Worm (Caenorhabditis elegans) whole organism, young adult: ENCODE measurements around the gene nduc-2.
A peak's percentile ranks its signal among the peaks of the same experiment; 100 is the strongest.

ENCODE experiments used
- F22D6.2 ChIP-seq: sonication (generic microtip); optimal IDR thresholded peaks from 2 replicates; lab custom pipeline; 2016; ENCODE audit warnings: mild to moderate bottlenecking, missing genetic modification characterization, missing compliant biosample characterization
- F39B2.1 ChIP-seq: fragments of 200-800 bp; sonication (Bioruptor generic); IDR thresholded peaks from 2 replicates; pipeline ENCODE4 v1.3.6; 2022; ENCODE audit warnings: missing genetic modification reagents, missing genetic modification characterization, missing compliant biosample characterization
- F55B11.4 ChIP-seq: sonication (generic microtip); optimal IDR thresholded peaks from 2 replicates; lab custom pipeline; 2016; ENCODE audit warnings: missing compliant biosample characterization, missing genetic modification characterization, borderline replicate concordance; ENCODE audit not compliant: insufficient read depth
- F57C9.4 ChIP-seq: sonication (generic microtip); optimal IDR thresholded peaks from 2 replicates; lab custom pipeline; 2017; ENCODE audit warnings: mild to moderate bottlenecking, missing genetic modification characterization, missing compliant biosample characterization
- K12H6.12 ChIP-seq: fragments of 200-800 bp; sonication (Bioruptor generic); optimal IDR thresholded peaks from 2 replicates; lab custom pipeline; 2018; ENCODE audit warnings: mild to moderate bottlenecking, missing genetic modification characterization, missing compliant biosample characterization
- Y79H2A.3 ChIP-seq: fragments of 200-800 bp; sonication (Bioruptor generic); conservative IDR thresholded peaks from 2 replicates; pipeline ENCODE4 v1.3.6; 2022; ENCODE audit warnings: missing genetic modification reagents, missing genetic modification characterization, missing compliant biosample characterization
- aptf-3 ChIP-seq: fragments of 200-800 bp; sonication (Bioruptor generic); IDR thresholded peaks from 2 replicates; pipeline ENCODE4 v1.3.6; 2022; ENCODE audit warnings: missing genetic modification characterization, missing compliant biosample characterization
- attf-5 ChIP-seq: fragments of 200-800 bp; sonication (Bioruptor generic); optimal IDR thresholded peaks from 2 replicates; lab custom pipeline; 2018; ENCODE audit warnings: mild to moderate bottlenecking, missing genetic modification characterization, missing compliant biosample characterization
- bed-2 ChIP-seq: fragments of 200-800 bp; sonication (Bioruptor generic); IDR thresholded peaks from 2 replicates; pipeline ENCODE4 v1.3.6; 2022; ENCODE audit warnings: missing genetic modification reagents, missing genetic modification characterization, missing compliant biosample characterization
- ccch-3 ChIP-seq: fragments of 200-800 bp; sonication (Bioruptor generic); optimal IDR thresholded peaks from 2 replicates; lab custom pipeline; 2018; ENCODE audit warnings: mild to moderate bottlenecking, missing genetic modification characterization, missing compliant biosample characterization
- cebp-1 ChIP-seq, 2 experiments: fragments of 200-800 bp in 1 of 2; sonication (Bioruptor generic) in 1 of 2; sonication (generic microtip) in 1 of 2; IDR thresholded peaks in 1 of 2; optimal IDR thresholded peaks in 1 of 2; 2 replicates each; pipeline versions ENCODE4 v1.3.6 to Lab custom; 2017 to 2022; ENCODE audit warnings: missing compliant biosample characterization in 2 of 2, missing genetic modification characterization in 2 of 2, mild to moderate bottlenecking in 1 of 2, missing genetic modification reagents in 1 of 2, moderate library complexity in 1 of 2
- ceh-40 ChIP-seq: fragments of 200-800 bp; sonication (Bioruptor generic); IDR thresholded peaks from 2 replicates; pipeline ENCODE4 v1.3.6; 2022; ENCODE audit warnings: missing genetic modification characterization, missing compliant biosample characterization
- ceh-79 ChIP-seq: sonication (generic microtip); optimal IDR thresholded peaks from 2 replicates; lab custom pipeline; 2017; ENCODE audit warnings: mild to moderate bottlenecking, missing genetic modification characterization, missing compliant biosample characterization
- chd-7 ChIP-seq: sonication (generic microtip); optimal IDR thresholded peaks from 2 replicates; lab custom pipeline; 2016; ENCODE audit warnings: mild to moderate bottlenecking, missing genetic modification characterization, moderate library complexity, missing compliant biosample characterization
- dox-1 ChIP-seq: fragments of 200-800 bp; sonication (Bioruptor generic); IDR thresholded peaks from 2 replicates; pipeline ENCODE4 v1.3.6; 2022; ENCODE audit warnings: missing genetic modification reagents, missing genetic modification characterization, missing compliant biosample characterization
- egl-44 ChIP-seq: fragments of 200-800 bp; sonication (Bioruptor generic); IDR thresholded peaks from 2 replicates; pipeline ENCODE4 v1.3.6; 2022; ENCODE audit warnings: missing genetic modification reagents, missing genetic modification characterization, missing compliant biosample characterization
- hmg-1.2 ChIP-seq: fragments of 200-800 bp; sonication (Bioruptor generic); IDR thresholded peaks from 2 replicates; pipeline ENCODE4 v1.3.6; 2022; ENCODE audit warnings: missing genetic modification reagents, missing genetic modification characterization, missing compliant biosample characterization
- hsf-1 ChIP-seq: fragments of 200-800 bp; sonication (Bioruptor generic); IDR thresholded peaks from 2 replicates; pipeline ENCODE4 v1.3.6; 2022; ENCODE audit warnings: missing genetic modification reagents, missing genetic modification characterization, missing compliant biosample characterization
- lag-1 ChIP-seq: fragments of 200-800 bp; sonication (Bioruptor generic); IDR thresholded peaks from 2 replicates; pipeline ENCODE4 v1.3.6; 2022; ENCODE audit warnings: missing genetic modification reagents, missing genetic modification characterization, missing compliant biosample characterization
- lin-26 ChIP-seq: fragments of 200-800 bp; sonication (Bioruptor generic); IDR thresholded peaks from 2 replicates; pipeline ENCODE4 v1.3.6; 2022; ENCODE audit warnings: missing genetic modification reagents, missing genetic modification characterization, missing compliant biosample characterization
- lin-35 ChIP-seq, 3 experiments: fragments of 150-350 bp in 2 of 3; sonication (generic microtip) in 1 of 3; optimal IDR thresholded peaks; 2 replicates each; lab custom pipeline; 2014 to 2018; ENCODE audit warnings: missing biosample characterization in 3 of 3, missing genetic modification characterization in 3 of 3, missing genetic modification reagents in 3 of 3
- madf-10 ChIP-seq: sonication (generic microtip); optimal IDR thresholded peaks from 2 replicates; lab custom pipeline; 2016; ENCODE audit warnings: mild to moderate bottlenecking, missing genetic modification characterization, missing compliant biosample characterization
- mel-28 ChIP-seq: sonication (generic microtip); optimal IDR thresholded peaks from 2 replicates; lab custom pipeline; 2016; ENCODE audit warnings: borderline replicate concordance, mild to moderate bottlenecking, missing genetic modification characterization, missing compliant biosample characterization
- nhr-179 ChIP-seq: sonication (generic microtip); optimal IDR thresholded peaks from 2 replicates; lab custom pipeline; 2016; ENCODE audit warnings: mild to moderate bottlenecking, missing genetic modification characterization, missing compliant biosample characterization
- nhr-80 ChIP-seq: sonication (generic microtip); optimal IDR thresholded peaks from 2 replicates; lab custom pipeline; 2016; ENCODE audit warnings: missing genetic modification characterization, missing compliant biosample characterization
- rec-8 ChIP-seq, 2 experiments: sonication (generic microtip); optimal IDR thresholded peaks; 2 replicates each; lab custom pipeline; 2016; ENCODE audit warnings: mild to moderate bottlenecking in 2 of 2, missing genetic modification characterization in 2 of 2, missing genetic modification reagents in 2 of 2, missing genotype in 2 of 2, missing biosample characterization in 1 of 2, missing compliant biosample characterization in 1 of 2, moderate library complexity in 1 of 2
- somi-1 ChIP-seq: fragments of 200-800 bp; sonication (Bioruptor generic); optimal IDR thresholded peaks from 2 replicates; lab custom pipeline; 2018; ENCODE audit warnings: mild to moderate bottlenecking, missing genetic modification characterization, missing compliant biosample characterization
- tbp1 ChIP-seq: fragments of 200-800 bp; sonication (Bioruptor generic); optimal IDR thresholded peaks from 2 replicates; lab custom pipeline; 2018; ENCODE audit warnings: mild to moderate bottlenecking, missing genetic modification characterization, missing compliant biosample characterization
- unc-62 ChIP-seq: fragments of 150-350 bp; optimal IDR thresholded peaks from 2 replicates; lab custom pipeline; 2014; ENCODE audit warnings: missing biosample characterization, missing genetic modification reagents, missing genetic modification characterization
- xnd-1 ChIP-seq: sonication (generic microtip); optimal IDR thresholded peaks from 2 replicates; lab custom pipeline; 2016; ENCODE audit warnings: missing genotype, missing genetic modification reagents, missing genetic modification characterization, missing compliant biosample characterization
- zim-3 ChIP-seq: sonication (generic microtip); optimal IDR thresholded peaks from 2 replicates; lab custom pipeline; 2017; ENCODE audit warnings: mild to moderate bottlenecking, missing genetic modification characterization, moderate library complexity, missing compliant biosample characterization
- ztf-22 ChIP-seq: fragments of 200-800 bp; sonication (Bioruptor generic); optimal IDR thresholded peaks from 2 replicates; lab custom pipeline; 2018; ENCODE audit warnings: mild to moderate bottlenecking, missing genetic modification characterization, moderate library complexity, missing compliant biosample characterization
- ztf-28 ChIP-seq: fragments of 200-800 bp; sonication (Bioruptor generic); IDR thresholded peaks from 2 replicates; pipeline ENCODE4 v1.3.6; 2022; ENCODE audit warnings: missing genetic modification reagents, missing genetic modification characterization, missing compliant biosample characterization

nduc-2 gene

DNA sequence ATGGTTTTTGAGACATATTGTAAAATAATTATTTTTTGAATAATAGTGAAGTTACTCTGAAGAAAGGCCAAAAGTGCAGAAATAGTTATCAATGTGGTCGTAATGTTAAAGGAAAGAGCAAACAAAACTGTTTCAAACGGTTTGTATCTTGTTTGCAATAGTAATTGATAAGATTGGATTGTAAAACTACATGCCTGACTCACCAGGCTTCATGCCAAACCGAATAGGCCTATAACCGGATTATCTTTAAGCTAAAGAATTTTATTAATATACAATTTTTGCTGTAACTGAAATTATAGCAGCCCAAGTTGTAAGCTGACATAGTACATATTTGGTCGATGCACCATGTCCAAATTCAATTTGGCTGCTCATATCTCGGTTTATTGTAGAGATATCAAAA is 40.1 kb upstream of the nduc-2 start, which contains the start of gene Y71H2AM.14:
Y71H2AM.14 (minus strand) TSS at position 101 of the 400 bp plus-strand sequence.
- TF ChIP-seq F22D6.2 (no peak), unc-62 (GFP tag; lab: Kevin White, UChicago) (no peak)

DNA sequence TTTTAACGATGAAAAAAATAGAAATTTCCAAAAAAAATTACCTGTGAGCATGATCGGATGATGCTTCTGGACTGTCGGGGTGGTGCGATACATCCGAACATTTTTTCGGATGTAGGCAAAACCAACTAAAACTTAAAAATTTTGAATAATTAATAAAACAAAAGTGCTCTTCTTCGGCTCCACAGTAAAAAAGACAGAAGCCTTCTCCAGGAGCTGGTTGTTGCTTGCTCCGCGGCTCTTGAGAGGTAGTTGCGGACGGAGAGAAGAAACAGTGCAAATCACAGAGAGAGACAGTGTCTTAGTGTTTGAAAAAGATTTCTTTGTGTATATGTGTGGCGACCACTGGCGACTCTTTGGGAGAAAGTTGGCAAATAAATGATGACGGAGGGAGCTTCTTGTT is 30.4 kb upstream of the nduc-2 start, which contains the start of gene gldi-9:
gldi-9 (minus strand) TSS at position 101 of the 400 bp plus-strand sequence.
- TF ChIP-seq cebp-1 (GFP tag; IDR thresholded peaks at IDR 0.05; lab: Robert Waterston, UW) (no peak), cebp-1 (tag; optimal IDR thresholded peaks at IDR 0.05; lab: Kevin White, UChicago) (no peak), dox-1 (GFP tag; lab: Robert Waterston, UW) (no peak), rec-8 (tag; optimal IDR thresholded peaks at IDR 0.05; lab: Kevin White, UChicago) (no peak), somi-1 (GFP tag; lab: Kevin White, UChicago) (no peak), chd-7 (no peak), aptf-3 (GFP tag; lab: Robert Waterston, UW) (no peak), bed-2 (GFP tag; lab: Robert Waterston, UW) (no peak), nhr-179 (tag; lab: Kevin White, UChicago) (no peak), xnd-1 (tag; lab: Kevin White, UChicago) (no peak), egl-44 (GFP tag; lab: Robert Waterston, UW) (no peak), attf-5 (GFP tag; lab: Kevin White, UChicago) (no peak), tbp1 (no peak), ceh-79 (no peak)

DNA sequence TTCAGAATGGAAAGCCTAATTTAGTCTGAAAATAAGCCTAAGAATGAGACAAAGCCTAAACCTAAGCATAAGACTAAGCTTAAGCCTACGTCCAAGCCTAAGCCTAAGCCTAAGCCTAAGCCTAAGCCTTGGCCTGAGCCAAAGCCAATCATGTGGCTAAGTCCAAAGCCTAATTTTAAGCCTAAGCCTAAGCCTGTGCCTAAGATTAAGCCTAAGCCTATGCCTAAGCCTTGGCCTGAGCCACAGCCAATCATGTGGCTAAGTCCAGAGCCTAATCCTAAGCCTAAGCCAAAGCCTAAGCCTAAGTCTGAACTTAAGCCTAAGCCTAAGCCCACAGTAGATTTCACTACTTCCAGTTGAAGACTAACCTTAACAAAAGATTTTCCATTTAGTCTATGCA is 29.2 kb upstream of the nduc-2 start:
- no peak for TF ChIP-seq F55B11.4
- no peak for TF ChIP-seq F39B2.1 (GFP tag; lab: Robert Waterston, UW)
- TF ChIP-seq F22D6.2 = no peak
- TF ChIP-seq Y79H2A.3 (GFP tag; lab: Robert Waterston, UW) = no peak
- TF ChIP-seq ceh-40 (GFP tag; lab: Robert Waterston, UW) = no peak
- TF ChIP-seq hmg-1.2 (GFP tag; lab: Robert Waterston, UW) = no peak
- no peak for TF ChIP-seq lag-1 (GFP tag; lab: Robert Waterston, UW)
- TF ChIP-seq lin-35 (GFP tag; optimal IDR thresholded peaks at IDR 0.05; lab: Kevin White, UChicago) = no peak
- TF ChIP-seq K12H6.12 (tag; lab: Kevin White, UChicago) = no peak
- no peak for TF ChIP-seq ztf-22 (GFP tag; lab: Kevin White, UChicago)
- TF ChIP-seq madf-10 = no peak
- no peak for TF ChIP-seq dox-1 (GFP tag; lab: Robert Waterston, UW)
- TF ChIP-seq ccch-3 (GFP tag; lab: Kevin White, UChicago) = no peak
- TF ChIP-seq hsf-1 (GFP tag; lab: Robert Waterston, UW) = no peak
- TF ChIP-seq F57C9.4 = no peak
- TF ChIP-seq ztf-28 (GFP tag; lab: Robert Waterston, UW) = no peak
- no peak for TF ChIP-seq mel-28
- TF ChIP-seq, all 124 proteins: peak for 0

DNA sequence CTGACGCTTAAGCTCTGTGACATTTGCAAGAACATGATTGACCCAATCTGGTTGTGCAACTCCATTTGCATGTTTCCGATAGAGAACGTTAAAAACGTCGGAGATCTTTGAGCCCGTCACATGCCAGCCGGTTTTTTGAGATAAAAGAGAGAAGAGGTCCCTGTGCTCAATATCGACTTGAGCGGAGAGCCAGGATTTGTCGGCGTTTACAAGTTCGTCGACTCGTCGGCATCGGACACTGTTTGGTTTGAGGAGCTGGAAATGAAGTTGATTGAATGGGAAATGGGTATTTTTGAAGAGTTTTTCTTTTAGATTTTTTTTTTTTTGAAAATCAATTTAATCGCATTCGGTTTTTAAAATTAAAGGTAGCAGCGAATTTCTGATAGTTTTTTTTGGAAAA is 28.6 kb upstream of the nduc-2 start:
- no peak for TF ChIP-seq zim-3 (tag; lab: Kevin White, UChicago)
- 0 out of 2 replicates have a peak, but pooled peaks have one; percentile 29 for TF ChIP-seq lin-26 (GFP tag; lab: Robert Waterston, UW)

DNA sequence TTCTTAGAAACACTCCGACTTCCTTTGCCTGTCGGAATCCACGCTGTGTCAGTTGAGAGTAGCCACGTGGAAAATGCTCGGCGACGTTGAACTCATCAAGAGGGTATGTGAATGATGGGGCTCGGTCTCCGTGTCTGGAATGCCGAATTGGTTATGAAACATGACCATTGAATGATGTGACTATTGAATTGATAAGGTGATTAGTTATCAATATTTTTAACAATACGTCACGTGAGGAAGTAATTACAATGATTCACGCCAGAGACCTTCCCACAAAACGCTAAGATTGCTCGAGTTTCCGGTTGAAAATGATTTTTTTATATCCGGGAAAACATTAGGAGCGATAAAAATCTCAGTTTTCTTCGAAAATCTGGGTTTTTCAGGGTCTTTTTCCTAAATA is 27.3 kb upstream of the nduc-2 start:
- 0 out of 2 replicates have a peak, but pooled peaks have one; percentile 30 for TF ChIP-seq cebp-1 (GFP tag; IDR thresholded peaks at IDR 0.05; lab: Robert Waterston, UW)
- TF ChIP-seq cebp-1 (tag; optimal IDR thresholded peaks at IDR 0.05; lab: Kevin White, UChicago) = peak; percentile 48
- TF ChIP-seq ccch-3 (GFP tag; lab: Kevin White, UChicago) = no peak
- peak; percentile 52 for TF ChIP-seq nhr-80 (tag; lab: Kevin White, UChicago)
